Fruit fly (Drosophila melanogaster) whole organism, prepupa: ENCODE results near the gene CG31804.

Source experiments
- Blimp-1 ChIP-seq: fragments of 200-800 bp; sonication (Bioruptor generic); optimal IDR thresholded peaks from 3 replicates; lab custom pipeline; 2017; ENCODE audit warnings: missing biosample characterization, missing genetic modification characterization, mild to moderate bottlenecking, moderate library complexity, missing genetic modification reagents
- CG10631 ChIP-seq: fragments of 200-800 bp; sonication (Bioruptor generic); optimal IDR thresholded peaks from 2 replicates; lab custom pipeline; 2016; ENCODE audit warnings: missing biosample characterization, missing genetic modification characterization
- CG10669 ChIP-seq: fragments of 200-800 bp; sonication (Bioruptor generic); optimal IDR thresholded peaks from 3 replicates; lab custom pipeline; 2018; ENCODE audit warnings: missing biosample characterization, mild to moderate bottlenecking, missing genetic modification characterization, moderate library complexity
- CG11762 ChIP-seq: fragments of 200-800 bp; sonication (Bioruptor generic); optimal IDR thresholded peaks from 3 replicates; lab custom pipeline; 2016; ENCODE audit warnings: missing biosample characterization, missing genetic modification characterization; ENCODE audit not compliant: insufficient read depth
- CG11902 ChIP-seq: fragments of 200-800 bp; sonication (Bioruptor generic); optimal IDR thresholded peaks from 3 replicates; lab custom pipeline; 2016; ENCODE audit warnings: missing biosample characterization, missing genetic modification characterization
- CG15336 ChIP-seq: fragments of 200-800 bp; sonication (Bioruptor generic); IDR thresholded peaks from 2 replicates; pipeline ENCODE4 v1.3.6; 2022; ENCODE audit warnings: missing biosample characterization, missing genetic modification characterization
- CG1621 ChIP-seq: fragments of 200-800 bp; sonication (Bioruptor generic); optimal IDR thresholded peaks from 3 replicates; lab custom pipeline; 2018; ENCODE audit warnings: missing biosample characterization, mild to moderate bottlenecking, missing genetic modification characterization
- CG3032 ChIP-seq: fragments of 200-800 bp; optimal IDR thresholded peaks from 2 replicates; lab custom pipeline; 2019; ENCODE audit warnings: missing biosample characterization, mild to moderate bottlenecking, missing genetic modification characterization, moderate library complexity
- CG31627 ChIP-seq: fragments of 200-800 bp; sonication (Bioruptor generic); optimal IDR thresholded peaks from 3 replicates; lab custom pipeline; 2016; ENCODE audit warnings: missing biosample characterization, missing genetic modification characterization
- CG32006 ChIP-seq: fragments of 200-800 bp; sonication (Bioruptor generic); optimal IDR thresholded peaks from 3 replicates; lab custom pipeline; 2017; ENCODE audit warnings: missing biosample characterization, mild to moderate bottlenecking, missing genetic modification characterization
- CG34406 ChIP-seq: fragments of 200-800 bp; sonication (Bioruptor generic); optimal IDR thresholded peaks from 3 replicates; lab custom pipeline; 2016; ENCODE audit warnings: missing biosample characterization, missing genetic modification characterization
- CG4318 ChIP-seq: fragments of 200-800 bp; sonication (Bioruptor generic); optimal IDR thresholded peaks from 3 replicates; lab custom pipeline; 2017; ENCODE audit warnings: missing biosample characterization, mild to moderate bottlenecking, missing genetic modification characterization
- CG6163 ChIP-seq: fragments of 200-800 bp; sonication (Bioruptor generic); IDR thresholded peaks from 3 replicates; pipeline ENCODE4 v1.3.6; 2022; ENCODE audit warnings: missing biosample characterization, missing genetic modification characterization
- CG6276 ChIP-seq: fragments of 200-800 bp; sonication (Bioruptor generic); optimal IDR thresholded peaks from 2 replicates; lab custom pipeline; 2017; ENCODE audit warnings: missing biosample characterization, mild to moderate bottlenecking, missing genetic modification characterization
- CG6792 ChIP-seq: fragments of 200-800 bp; sonication (Bioruptor generic); optimal IDR thresholded peaks from 3 replicates; lab custom pipeline; 2016; ENCODE audit warnings: missing biosample characterization, missing genetic modification characterization
- CG6854 ChIP-seq: fragments of 200-800 bp; sonication (Bioruptor generic); optimal IDR thresholded peaks from 2 replicates; lab custom pipeline; 2017; ENCODE audit warnings: missing biosample characterization, mild to moderate bottlenecking, missing genetic modification characterization
- CG8119 ChIP-seq: fragments of 200-800 bp; sonication (Bioruptor generic); IDR thresholded peaks from 3 replicates; pipeline ENCODE4 v1.3.6; 2022; ENCODE audit warnings: missing biosample characterization, missing genetic modification characterization
- CG8319 ChIP-seq: fragments of 200-800 bp; sonication (Bioruptor generic); optimal IDR thresholded peaks from 3 replicates; lab custom pipeline; 2016; ENCODE audit warnings: missing biosample characterization, missing genetic modification characterization
- CG8632 ChIP-seq: fragments of 200-800 bp; sonication (Bioruptor generic); optimal IDR thresholded peaks from 3 replicates; lab custom pipeline; 2016; ENCODE audit warnings: missing biosample characterization, missing genetic modification characterization
- CG9139 ChIP-seq: fragments of 200-800 bp; sonication (Bioruptor generic); optimal IDR thresholded peaks from 3 replicates; lab custom pipeline; 2017; ENCODE audit warnings: missing biosample characterization, mild to moderate bottlenecking, missing genetic modification characterization
- Eip75B ChIP-seq: fragments of 200-800 bp; sonication (Bioruptor generic); optimal IDR thresholded peaks from 3 replicates; lab custom pipeline; 2016; ENCODE audit warnings: missing biosample characterization, missing genetic modification characterization
- Eip93F ChIP-seq: fragments of 200-800 bp; sonication (Bioruptor generic); optimal IDR thresholded peaks from 2 replicates; lab custom pipeline; 2016; ENCODE audit warnings: missing biosample characterization, mild to moderate bottlenecking, missing genetic modification characterization
- Ets96B ChIP-seq: fragments of 200-800 bp; optimal IDR thresholded peaks from 2 replicates; lab custom pipeline; 2019; ENCODE audit warnings: missing biosample characterization, mild to moderate bottlenecking, missing genetic modification characterization, moderate library complexity
- Gug ChIP-seq: fragments of 200-800 bp; sonication (Bioruptor generic); IDR thresholded peaks from 2 replicates; pipeline ENCODE4 v1.3.6; 2022; ENCODE audit warnings: missing biosample characterization, missing genetic modification characterization
- Hr38 ChIP-seq: sonication (Bioruptor generic); optimal IDR thresholded peaks from 2 replicates; lab custom pipeline; 2016; ENCODE audit warnings: missing biosample characterization, missing genetic modification characterization
- Hr39 ChIP-seq: fragments of 200-800 bp; sonication (Bioruptor generic); optimal IDR thresholded peaks from 2 replicates; lab custom pipeline; 2016; ENCODE audit warnings: missing biosample characterization, missing genetic modification characterization
- Hr4 ChIP-seq: fragments of 200-800 bp; sonication (Bioruptor generic); optimal IDR thresholded peaks from 3 replicates; lab custom pipeline; 2016; ENCODE audit warnings: missing biosample characterization, missing genetic modification characterization
- Lpt ChIP-seq: fragments of 200-800 bp; sonication (Bioruptor generic); optimal IDR thresholded peaks from 3 replicates; lab custom pipeline; 2016; ENCODE audit warnings: missing biosample characterization, missing genetic modification characterization
- OdsH ChIP-seq: fragments of 200-800 bp; sonication (Bioruptor generic); optimal IDR thresholded peaks from 3 replicates; lab custom pipeline; 2016; ENCODE audit warnings: missing biosample characterization, missing genetic modification characterization
- Smox ChIP-seq: fragments of 200-800 bp; sonication (Bioruptor generic); optimal IDR thresholded peaks from 3 replicates; lab custom pipeline; 2016; ENCODE audit warnings: missing biosample characterization, missing genetic modification characterization
- Sox102F ChIP-seq: fragments of 200-800 bp; sonication (Bioruptor generic); optimal IDR thresholded peaks from 2 replicates; lab custom pipeline; 2016; ENCODE audit warnings: missing biosample characterization, mild to moderate bottlenecking, missing genetic modification characterization
- Sox14 ChIP-seq: fragments of 200-800 bp; sonication (Bioruptor generic); optimal IDR thresholded peaks from 3 replicates; lab custom pipeline; 2016; ENCODE audit warnings: missing biosample characterization, missing genetic modification characterization
- Sox15 ChIP-seq: fragments of 200-800 bp; sonication (Bioruptor generic); optimal IDR thresholded peaks from 3 replicates; lab custom pipeline; 2016; ENCODE audit warnings: missing biosample characterization, missing genetic modification characterization
- achi ChIP-seq: fragments of 200-800 bp; sonication (Bioruptor generic); optimal IDR thresholded peaks from 3 replicates; lab custom pipeline; 2016; ENCODE audit warnings: missing biosample characterization, missing genetic modification characterization
- dac ChIP-seq: fragments of 200-800 bp; sonication (Bioruptor generic); optimal IDR thresholded peaks from 2 replicates; lab custom pipeline; 2017; ENCODE audit warnings: missing biosample characterization, mild to moderate bottlenecking, missing genetic modification characterization
- dsx ChIP-seq: fragments of 200-800 bp; optimal IDR thresholded peaks from 3 replicates; lab custom pipeline; 2019; ENCODE audit warnings: missing biosample characterization, mild to moderate bottlenecking, missing genetic modification characterization, moderate library complexity; ENCODE audit not compliant: poor library complexity, severe bottlenecking
- eg ChIP-seq: fragments of 200-800 bp; sonication (Bioruptor generic); IDR thresholded peaks from 3 replicates; pipeline ENCODE4 v1.3.6; 2022; ENCODE audit warnings: missing biosample characterization, missing genetic modification characterization
- fd59A ChIP-seq: fragments of 200-800 bp; sonication (Bioruptor generic); optimal IDR thresholded peaks from 2 replicates; lab custom pipeline; 2017; ENCODE audit warnings: missing biosample characterization, mild to moderate bottlenecking, missing genetic modification characterization, missing genetic modification reagents
- fd85E ChIP-seq: fragments of 200-800 bp; sonication (Bioruptor generic); optimal IDR thresholded peaks from 3 replicates; lab custom pipeline; 2016; ENCODE audit warnings: missing biosample characterization, missing genetic modification characterization
- lz ChIP-seq: fragments of 200-800 bp; sonication (Bioruptor generic); optimal IDR thresholded peaks from 3 replicates; lab custom pipeline; 2016; ENCODE audit warnings: missing biosample characterization, missing genetic modification characterization
- net ChIP-seq: fragments of 200-800 bp; sonication (Bioruptor generic); optimal IDR thresholded peaks from 3 replicates; lab custom pipeline; 2016; ENCODE audit warnings: missing biosample characterization, missing genetic modification characterization
- pdm3 ChIP-seq: fragments of 200-800 bp; sonication (Bioruptor generic); optimal IDR thresholded peaks from 3 replicates; lab custom pipeline; 2016; ENCODE audit warnings: missing biosample characterization, missing genetic modification characterization
- salr ChIP-seq, 2 experiments: fragments of 200-800 bp; sonication (Bioruptor generic); optimal IDR thresholded peaks; 3 replicates each; lab custom pipeline; 2016 to 2018; ENCODE audit warnings: missing biosample characterization in 2 of 2, missing genetic modification characterization in 2 of 2, mild to moderate bottlenecking in 1 of 2
- spab ChIP-seq: fragments of 200-800 bp; sonication (Bioruptor generic); optimal IDR thresholded peaks from 2 replicates; lab custom pipeline; 2017; ENCODE audit warnings: missing biosample characterization, mild to moderate bottlenecking, missing genetic modification characterization, missing genetic modification reagents
- ss ChIP-seq, 2 experiments: fragments of 200-800 bp; sonication (Bioruptor generic); optimal IDR thresholded peaks; 2 replicates in 1 of 2; 3 replicates in 1 of 2; lab custom pipeline; 2017 to 2018; ENCODE audit warnings: mild to moderate bottlenecking in 2 of 2, missing biosample characterization in 2 of 2, missing genetic modification characterization in 2 of 2, moderate library complexity in 1 of 2
- svp ChIP-seq: fragments of 200-800 bp; sonication (Bioruptor generic); peaks from one replicate; lab custom pipeline; 2016; ENCODE audit warnings: missing biosample characterization, missing genetic modification characterization
- topi ChIP-seq: fragments of 200-800 bp; sonication (Bioruptor generic); optimal IDR thresholded peaks from 3 replicates; lab custom pipeline; 2016; ENCODE audit warnings: missing biosample characterization, missing genetic modification characterization

CG31804 gene

dm6 chr2L:17381075-17381474 is 17.8 kb downstream of the CG31804 start (continued):
- no peak for TF ChIP-seq CG9139

- TF ChIP-seq Sox14 (GFP tag; lab: Kevin White, UChicago) (no peak), salr (GFP tag; optimal IDR thresholded peaks at IDR 0.05; lab: Kevin White, UChicago) (no peak), dac (GFP tag; lab: Kevin White, UChicago) (no peak), CG6792 (no peak), OdsH (GFP tag; lab: Kevin White, UChicago) (no peak), CG11902 (no peak), achi (no peak), svp (GFP tag; lab: Kevin White, UChicago) (no peak), CG8119 (GFP tag; lab: Robert Waterston, UW) (no peak), Hr38 (GFP tag; lab: Kevin White, UChicago) (no peak), CG31627 (no peak), CG1621 (tag; lab: Kevin White, UChicago) (no peak), Eip93F (GFP tag; lab: Kevin White, UChicago) (no peak), Hr4 (no peak), Sox15 (no peak), dsx (no peak), Gug (GFP tag; lab: Robert Waterston, UW) (no peak), CG3032 (tag; lab: Kevin White, UChicago) (no peak)
Observed at dm6 chr2L:17381616-17382015, 18.3 kb downstream of the CG31804 start.

dm6 chr2L:17382318-17382717 is 19.0 kb downstream of the CG31804 start:
- TF ChIP-seq Eip75B (GFP tag; lab: Kevin White, UChicago) (peak; percentile 17), CG3032 (tag; lab: Kevin White, UChicago) (peak; percentile 37), eg (GFP tag; lab: Robert Waterston, UW) (no peak), Hr4 (peak; percentile 32), Smox (GFP tag; lab: Kevin White, UChicago) (peak; percentile 37), CG6276 (GFP tag; lab: Kevin White, UChicago) (no peak), Eip93F (GFP tag; lab: Kevin White, UChicago) (no peak), lz (GFP tag; lab: Kevin White, UChicago) (peak; percentile 20), CG6163 (GFP tag; lab: Robert Waterston, UW) (no peak; the same call in 2 of the 3 replicates), CG15336 (GFP tag; lab: Robert Waterston, UW) (peak; percentile 52), CG34406 (GFP tag; lab: Kevin White, UChicago) (peak; percentile 7), fd59A (GFP tag; lab: Kevin White, UChicago) (peak; percentile 3), Blimp-1 (no peak), fd85E (GFP tag; lab: Kevin White, UChicago) (no peak), CG1621 (tag; lab: Kevin White, UChicago) (no peak), CG10669 (GFP tag; lab: Kevin White, UChicago) (peak; percentile 40), dac (GFP tag; lab: Kevin White, UChicago) (no peak), net (GFP tag; lab: Kevin White, UChicago) (peak; percentile 1), CG8632 (peak; percentile 10), CG6854 (GFP tag; lab: Kevin White, UChicago) (no peak), Hr39 (peak; percentile 33), ss (GFP tag; optimal IDR thresholded peaks at IDR 0.05; lab: Kevin White, UChicago) (peak in 1 of 2 experiments; percentile 20), Sox15 (no peak), achi (no peak), OdsH (GFP tag; lab: Kevin White, UChicago) (peak; percentile 21), spab (GFP tag; lab: Kevin White, UChicago) (no peak), CG10631 (GFP tag; lab: Kevin White, UChicago) (peak; percentile 18), topi (GFP tag; lab: Kevin White, UChicago) (peak; percentile 10), Sox14 (GFP tag; lab: Kevin White, UChicago) (peak; percentile 21), pdm3 (peak; percentile 40), Sox102F (GFP tag; lab: Kevin White, UChicago) (peak; percentile 40), CG32006 (GFP tag; lab: Kevin White, UChicago) (peak; percentile 45), CG6792 (peak; percentile 4), Lpt (GFP tag; lab: Kevin White, UChicago) (no peak), Ets96B (tag; lab: Kevin White, UChicago) (peak; percentile 45), dsx (no peak), CG11902 (no peak), CG8319 (GFP tag; lab: Kevin White, UChicago) (no peak), CG4318 (no peak), CG11762 (GFP tag; lab: Kevin White, UChicago) (no peak)
